Worm (Caenorhabditis elegans): ENCODE data around the gene phyh-1.

phyh-1 gene

DNA sequence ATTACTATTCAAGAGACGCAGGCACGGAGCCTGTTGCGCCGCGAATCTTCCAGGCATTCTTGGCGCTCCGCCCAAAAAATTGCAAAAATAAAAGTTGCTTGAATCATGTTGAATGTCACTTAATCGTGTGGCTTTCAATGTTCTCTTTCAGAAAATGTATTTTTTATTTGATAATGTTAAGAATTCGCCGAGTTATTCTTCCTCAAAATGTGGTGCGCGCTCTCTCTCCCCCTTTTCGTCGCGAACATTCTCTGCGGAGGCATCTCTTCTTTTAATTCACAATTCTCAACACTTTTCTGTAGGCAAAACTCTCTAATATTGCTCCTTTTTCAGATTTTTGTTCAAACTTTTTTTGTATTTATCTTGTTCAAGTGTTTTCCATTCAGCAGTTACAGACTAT lies 19.2 kb upstream of the phyh-1 start:
- TF ChIP-seq nhr-237 (tag; optimal IDR thresholded peaks at IDR 0.05), result peak; percentile 97
- no peak for TF ChIP-seq snpc-4 (tag; optimal IDR thresholded peaks at IDR 0.05)
- peak; percentile 16 for TF ChIP-seq unc-39 (tag; optimal IDR thresholded peaks at IDR 0.05)
- peak; percentile 44 for TF ChIP-seq nhr-2 (tag; optimal IDR thresholded peaks at IDR 0.05)
- no peak for TF ChIP-seq nhr-76 (tag; optimal IDR thresholded peaks at IDR 0.05)
- TF ChIP-seq mep-1 (tag; optimal IDR thresholded peaks at IDR 0.05), result peak; percentile 99
- no peak for TF ChIP-seq elt-3 (tag; optimal IDR thresholded peaks at IDR 0.05)
- peak; percentile 93 for TF ChIP-seq cnd-1 (tag; optimal IDR thresholded peaks at IDR 0.05)
- TF ChIP-seq M03D4.4 (tag; optimal IDR thresholded peaks at IDR 0.05), result peak; percentile 90
- TF ChIP-seq mls-2 (tag; optimal IDR thresholded peaks at IDR 0.05), result peak; percentile 93
- no peak for TF ChIP-seq nhr-28 (tag; optimal IDR thresholded peaks at IDR 0.05)
- TF ChIP-seq lsy-2 (tag; optimal IDR thresholded peaks at IDR 0.05), result peak; percentile 89
- TF ChIP-seq mab-5 (tag; optimal IDR thresholded peaks at IDR 0.05), result peak; percentile 68
- TF ChIP-seq hlh-1 (tag; optimal IDR thresholded peaks at IDR 0.05), result peak; percentile 41
- TF ChIP-seq blmp-1 (tag; optimal IDR thresholded peaks at IDR 0.05), result peak; percentile 23
- TF ChIP-seq ham-2 (GFP tag; optimal IDR thresholded peaks at IDR 0.05), result peak; percentile 20
- peak; percentile 87 for TF ChIP-seq drap-1 (GFP tag; optimal IDR thresholded peaks at IDR 0.05)
- peak; percentile 95 for TF ChIP-seq ces-1 (GFP tag; optimal IDR thresholded peaks at IDR 0.05)
- peak; percentile 7 for TF ChIP-seq elt-1 (tag; optimal IDR thresholded peaks at IDR 0.05; ENCODE audit: borderline replicate concordance, insufficient read depth)
- peak; percentile 89 for TF ChIP-seq ceh-43 (GFP tag; optimal IDR thresholded peaks at IDR 0.05)
- peak; percentile 45 for TF ChIP-seq flh-1 (GFP tag; optimal IDR thresholded peaks at IDR 0.05)
- TF ChIP-seq lin-32 (GFP tag; optimal IDR thresholded peaks at IDR 0.05), result peak; percentile 10
- TF ChIP-seq unc-120 (tag; optimal IDR thresholded peaks at IDR 0.05; ENCODE audit: poor library complexity, severe bottlenecking), result peak; percentile 78
- peak; percentile 99 for TF ChIP-seq lin-13 (tag; optimal IDR thresholded peaks at IDR 0.05)
- peak; percentile 94 for TF ChIP-seq pha-4 (tag; optimal IDR thresholded peaks at IDR 0.05)
- TF ChIP-seq bed-3 (GFP tag; optimal IDR thresholded peaks at IDR 0.05), result no peak
- TF ChIP-seq nhr-12 (tag; optimal IDR thresholded peaks at IDR 0.05), result no peak
- peak; percentile 96 for TF ChIP-seq ceh-39 (tag; optimal IDR thresholded peaks at IDR 0.05)
- peak; percentile 93 for TF ChIP-seq sptf-1 (tag; optimal IDR thresholded peaks at IDR 0.05)
- TF ChIP-seq ceh-83 (GFP tag; optimal IDR thresholded peaks at IDR 0.05), result peak; percentile 79
- peak; percentile 82 for TF ChIP-seq tbx-8 (GFP tag; optimal IDR thresholded peaks at IDR 0.05)
- TF ChIP-seq zip-8 (tag; optimal IDR thresholded peaks at IDR 0.05), result no peak
- TF ChIP-seq sem-2 (GFP tag; optimal IDR thresholded peaks at IDR 0.05), result peak; percentile 20
- TF ChIP-seq unc-62 (GFP tag; optimal IDR thresholded peaks at IDR 0.05), result peak; percentile 91
- peak; percentile 83 for TF ChIP-seq ztf-11 (tag; optimal IDR thresholded peaks at IDR 0.05)

ce11 chrIV:17277459-17278173 lies 18.4 kb upstream of the phyh-1 start:
- TF ChIP-seq nhr-2 (tag; optimal IDR thresholded peaks at IDR 0.05) (no peak), cnd-1 (tag; optimal IDR thresholded peaks at IDR 0.05) (peak; percentile 75)

ce11 chrIV:17276705-17277458 lies 17.7 kb upstream of the phyh-1 start, which contains the start of gene clec-196:
Gene clec-196, plus strand, starts transcription at chrIV:17276956.
- TF ChIP-seq ces-1 (GFP tag; optimal IDR thresholded peaks at IDR 0.05), result no peak
- TF ChIP-seq ceh-39 (tag; optimal IDR thresholded peaks at IDR 0.05), result peak; percentile 3
- TF ChIP-seq nhr-2 (tag; optimal IDR thresholded peaks at IDR 0.05), result peak; percentile 51
- no peak for TF ChIP-seq ceh-83 (GFP tag; optimal IDR thresholded peaks at IDR 0.05)
- TF ChIP-seq drap-1 (GFP tag; optimal IDR thresholded peaks at IDR 0.05), result no peak
- TF ChIP-seq lin-32 (GFP tag; optimal IDR thresholded peaks at IDR 0.05), result no peak
- TF ChIP-seq elt-3 (tag; optimal IDR thresholded peaks at IDR 0.05), result no peak
- TF ChIP-seq bed-3 (GFP tag; optimal IDR thresholded peaks at IDR 0.05), result no peak
- TF ChIP-seq elt-1 (tag; optimal IDR thresholded peaks at IDR 0.05; ENCODE audit: borderline replicate concordance, insufficient read depth), result peak; percentile 92
- no peak for TF ChIP-seq ztf-11 (tag; optimal IDR thresholded peaks at IDR 0.05)
- TF ChIP-seq tbx-8 (GFP tag; optimal IDR thresholded peaks at IDR 0.05), result no peak
- TF ChIP-seq ham-2 (GFP tag; optimal IDR thresholded peaks at IDR 0.05), result no peak
- TF ChIP-seq blmp-1 (tag; optimal IDR thresholded peaks at IDR 0.05), result no peak
- no peak for TF ChIP-seq nhr-237 (tag; optimal IDR thresholded peaks at IDR 0.05)
- no peak for TF ChIP-seq mab-5 (tag; optimal IDR thresholded peaks at IDR 0.05)
- peak; percentile 81 for TF ChIP-seq unc-62 (GFP tag; optimal IDR thresholded peaks at IDR 0.05)
- TF ChIP-seq nhr-28 (tag; optimal IDR thresholded peaks at IDR 0.05), result no peak
- no peak for TF ChIP-seq hlh-1 (tag; optimal IDR thresholded peaks at IDR 0.05)
- no peak for TF ChIP-seq snpc-4 (tag; optimal IDR thresholded peaks at IDR 0.05)
- no peak for TF ChIP-seq pha-4 (tag; optimal IDR thresholded peaks at IDR 0.05)
- TF ChIP-seq sptf-1 (tag; optimal IDR thresholded peaks at IDR 0.05), result no peak
- no peak for TF ChIP-seq flh-1 (GFP tag; optimal IDR thresholded peaks at IDR 0.05)
- no peak for TF ChIP-seq sem-2 (GFP tag; optimal IDR thresholded peaks at IDR 0.05)
- TF ChIP-seq lsy-2 (tag; optimal IDR thresholded peaks at IDR 0.05), result no peak
- TF ChIP-seq lin-13 (tag; optimal IDR thresholded peaks at IDR 0.05), result no peak
- no peak for TF ChIP-seq cnd-1 (tag; optimal IDR thresholded peaks at IDR 0.05)
- TF ChIP-seq zip-8 (tag; optimal IDR thresholded peaks at IDR 0.05), result no peak
- no peak for TF ChIP-seq nhr-76 (tag; optimal IDR thresholded peaks at IDR 0.05)
- no peak for TF ChIP-seq ceh-43 (GFP tag; optimal IDR thresholded peaks at IDR 0.05)
- TF ChIP-seq mep-1 (tag; optimal IDR thresholded peaks at IDR 0.05), result no peak
- no peak for TF ChIP-seq M03D4.4 (tag; optimal IDR thresholded peaks at IDR 0.05)
- no peak for TF ChIP-seq mls-2 (tag; optimal IDR thresholded peaks at IDR 0.05)

Measured in whole organism, mixed stage, embryonic.